Fruit fly (Drosophila melanogaster) whole organism, embryonic: ENCODE data around the gene CG43051.

ENCODE experiments used
- Asciz ChIP-seq: fragments of 200-800 bp; sonication (Bioruptor generic); optimal IDR thresholded peaks from 2 replicates; lab custom pipeline; 2017; ENCODE audit warnings: missing biosample characterization, mild to moderate bottlenecking, missing genetic modification characterization, missing genetic modification reagents
- CG11247 ChIP-seq: fragments of 200-800 bp; sonication (Bioruptor generic); IDR thresholded peaks from 2 replicates; pipeline ENCODE4 v1.3.6; 2022; ENCODE audit warnings: missing biosample characterization, missing genetic modification characterization
- CG11695 ChIP-seq: fragments of 200-800 bp; sonication (Bioruptor generic); IDR thresholded peaks from 3 replicates; pipeline ENCODE4 v1.3.6; 2022; ENCODE audit warnings: missing biosample characterization, missing genetic modification characterization
- CG12071 ChIP-seq: fragments of 200-800 bp; sonication (Bioruptor generic); optimal IDR thresholded peaks from 3 replicates; lab custom pipeline; 2018; ENCODE audit warnings: missing biosample characterization, mild to moderate bottlenecking, missing genetic modification characterization
- CG12299 ChIP-seq: fragments of 200-800 bp; sonication (Bioruptor generic); optimal IDR thresholded peaks from 2 replicates; lab custom pipeline; 2018; ENCODE audit warnings: missing biosample characterization, mild to moderate bottlenecking, missing genetic modification characterization
- CG14710 ChIP-seq: fragments of 200-800 bp; sonication (Bioruptor generic); optimal IDR thresholded peaks from 3 replicates; lab custom pipeline; 2019; ENCODE audit warnings: missing biosample characterization, mild to moderate bottlenecking, missing genetic modification characterization, moderate library complexity
- CG16813 ChIP-seq: fragments of 200-800 bp; sonication (Bioruptor generic); IDR thresholded peaks from 3 replicates; pipeline ENCODE4 v1.3.6; 2022; ENCODE audit warnings: missing biosample characterization, missing genetic modification characterization; ENCODE audit not compliant: partially characterized antibody
- CG17328 ChIP-seq: fragments of 200-800 bp; sonication (Bioruptor generic); IDR thresholded peaks from 2 replicates; pipeline ENCODE4 v1.3.6; 2022; ENCODE audit warnings: missing biosample characterization, missing genetic modification characterization
- CG17612 ChIP-seq: fragments of 200-800 bp; sonication (Bioruptor generic); IDR thresholded peaks from 2 replicates; pipeline ENCODE4 v1.3.6; 2022; ENCODE audit warnings: missing biosample characterization, missing genetic modification characterization
- CG18262 ChIP-seq: fragments of 200-800 bp; optimal IDR thresholded peaks from 3 replicates; lab custom pipeline; 2019; ENCODE audit warnings: missing biosample characterization, mild to moderate bottlenecking, missing genetic modification characterization, moderate library complexity
- CG18764 ChIP-seq: fragments of 200-800 bp; sonication (Bioruptor generic); optimal IDR thresholded peaks from 3 replicates; lab custom pipeline; 2016; ENCODE audit warnings: missing biosample characterization, missing genetic modification characterization
- CG31441 ChIP-seq: fragments of 200-800 bp; sonication (Bioruptor generic); IDR thresholded peaks from 2 replicates; pipeline ENCODE4 v1.3.6; 2022; ENCODE audit warnings: missing biosample characterization, missing genetic modification characterization
- CG33557 ChIP-seq: fragments of 200-800 bp; sonication (Bioruptor generic); optimal IDR thresholded peaks from 2 replicates; lab custom pipeline; 2019; ENCODE audit warnings: missing biosample characterization, mild to moderate bottlenecking, missing genetic modification characterization, moderate library complexity
- CG43689 ChIP-seq: fragments of 200-800 bp; sonication (Bioruptor generic); IDR thresholded peaks from 2 replicates; pipeline ENCODE4 v1.3.6; 2022; ENCODE audit warnings: missing biosample characterization, missing genetic modification characterization
- CG8765 ChIP-seq: fragments of 200-800 bp; sonication (Bioruptor generic); IDR thresholded peaks from 2 replicates; pipeline ENCODE4 v1.3.6; 2022; ENCODE audit warnings: missing biosample characterization, missing genetic modification characterization
- CG9817 ChIP-seq: fragments of 200-800 bp; sonication (Bioruptor generic); optimal IDR thresholded peaks from 2 replicates; lab custom pipeline; 2018; ENCODE audit warnings: missing biosample characterization, mild to moderate bottlenecking, missing genetic modification characterization, moderate library complexity
- E2f2 ChIP-seq: fragments of 200-800 bp; sonication (Bioruptor generic); IDR thresholded peaks from 2 replicates; pipeline ENCODE4 v1.3.6; 2022; ENCODE audit warnings: missing biosample characterization, missing genetic modification characterization
- HmgZ ChIP-seq: fragments of 200-800 bp; sonication (Bioruptor generic); optimal IDR thresholded peaks from 2 replicates; lab custom pipeline; 2018; ENCODE audit warnings: missing biosample characterization, mild to moderate bottlenecking, missing genetic modification characterization
- Myb ChIP-seq: fragments of 200-800 bp; sonication (Bioruptor generic); optimal IDR thresholded peaks from 2 replicates; lab custom pipeline; 2016; ENCODE audit warnings: missing biosample characterization, missing genetic modification characterization
- Nf-YA ChIP-seq: fragments of 200-800 bp; sonication (Bioruptor generic); IDR thresholded peaks from 2 replicates; pipeline ENCODE4 v1.3.6; 2022; ENCODE audit warnings: missing biosample characterization, missing genetic modification characterization
- Rx ChIP-seq: fragments of 200-800 bp; sonication (Bioruptor generic); IDR thresholded peaks from 2 replicates; pipeline ENCODE4 v1.3.6; 2022; ENCODE audit warnings: missing biosample characterization, missing genetic modification characterization
- Usf ChIP-seq: fragments of 200-800 bp; sonication (Bioruptor generic); optimal IDR thresholded peaks from 2 replicates; lab custom pipeline; 2017; ENCODE audit warnings: missing genotype, missing biosample characterization, missing genetic modification characterization
- Xrp1 ChIP-seq: fragments of 200-800 bp; sonication (Bioruptor generic); IDR thresholded peaks from 2 replicates; pipeline ENCODE4 v1.3.6; 2022; ENCODE audit warnings: missing biosample characterization, missing genetic modification characterization
- abd-A ChIP-seq: fragments of 200-800 bp; sonication (Bioruptor generic); optimal IDR thresholded peaks from 3 replicates; lab custom pipeline; 2019; ENCODE audit warnings: missing biosample characterization, mild to moderate bottlenecking, missing genetic modification characterization, moderate library complexity
- al ChIP-seq: fragments of 200-800 bp; sonication (Bioruptor generic); IDR thresholded peaks from 2 replicates; pipeline ENCODE4 v1.3.6; 2022; ENCODE audit warnings: missing biosample characterization, missing genetic modification characterization
- amos ChIP-seq: fragments of 200-800 bp; sonication (Bioruptor generic); IDR thresholded peaks from 2 replicates; pipeline ENCODE4 v1.3.6; 2022; ENCODE audit warnings: missing biosample characterization, missing genetic modification characterization; ENCODE audit not compliant: partially characterized antibody
- ap ChIP-seq: fragments of 200-800 bp; sonication (Bioruptor generic); IDR thresholded peaks from 2 replicates; pipeline ENCODE4 v1.3.6; 2022; ENCODE audit warnings: missing biosample characterization, missing genetic modification characterization
- bab2 ChIP-seq: fragments of 200-800 bp; sonication (Bioruptor generic); optimal IDR thresholded peaks from 2 replicates; lab custom pipeline; 2016; ENCODE audit warnings: missing biosample characterization, missing genetic modification characterization
- chm ChIP-seq: fragments of 200-800 bp; sonication (Bioruptor generic); IDR thresholded peaks from 2 replicates; pipeline ENCODE4 v1.3.6; 2022; ENCODE audit warnings: missing biosample characterization, missing genetic modification characterization
- crol ChIP-seq: fragments of 200-800 bp; sonication (Bioruptor generic); IDR thresholded peaks from 2 replicates; pipeline ENCODE4 v1.3.6; 2022; ENCODE audit warnings: missing biosample characterization, missing genetic modification characterization
- en ChIP-seq: fragments of 200-800 bp; sonication (Bioruptor generic); optimal IDR thresholded peaks from 2 replicates; lab custom pipeline; 2016; ENCODE audit warnings: missing biosample characterization, missing genetic modification characterization
- hb ChIP-seq: fragments of 200-800 bp; sonication (Bioruptor generic); IDR thresholded peaks from 3 replicates; pipeline ENCODE4 v1.3.6; 2022; ENCODE audit warnings: missing biosample characterization, missing genetic modification characterization; ENCODE audit not compliant: partially characterized antibody
- hkb ChIP-seq, 2 experiments: fragments of 200-800 bp in 1 of 2; fragments of >200 bp in 1 of 2; sonication (Bioruptor generic) in 1 of 2; IDR thresholded peaks in 1 of 2; optimal IDR thresholded peaks in 1 of 2; 2 replicates each; pipeline versions ENCODE4 v1.3.6 to Lab custom; 2017 to 2022; ENCODE audit warnings: missing biosample characterization in 1 of 2, missing genetic modification characterization in 1 of 2
- klu ChIP-seq: fragments of 200-800 bp; sonication (Bioruptor generic); IDR thresholded peaks from 2 replicates; pipeline ENCODE4 v1.3.6; 2022; ENCODE audit warnings: missing biosample characterization, missing genetic modification characterization
- kni ChIP-seq: fragments of 200-800 bp; sonication (Bioruptor generic); optimal IDR thresholded peaks from 3 replicates; lab custom pipeline; 2017; ENCODE audit warnings: mild to moderate bottlenecking, missing biosample characterization, missing genetic modification reagents, missing genetic modification characterization
- odd ChIP-seq: fragments of 200-800 bp; sonication (Bioruptor generic); optimal IDR thresholded peaks from 2 replicates; lab custom pipeline; 2017; ENCODE audit warnings: missing biosample characterization, mild to moderate bottlenecking, missing genetic modification characterization
- org-1 ChIP-seq: fragments of 200-800 bp; sonication (Bioruptor generic); optimal IDR thresholded peaks from 2 replicates; lab custom pipeline; 2017; ENCODE audit warnings: missing biosample characterization, missing genetic modification characterization
- peb ChIP-seq: fragments of 200-800 bp; sonication (Bioruptor generic); IDR thresholded peaks from 2 replicates; pipeline ENCODE4 v1.3.6; 2022; ENCODE audit warnings: missing biosample characterization, missing genetic modification characterization
- pho ChIP-seq: fragments of 200-800 bp; sonication (Bioruptor generic); optimal IDR thresholded peaks from 2 replicates; lab custom pipeline; 2016; ENCODE audit warnings: missing biosample characterization, missing genetic modification characterization
- pros ChIP-seq: fragments of 200-800 bp; sonication (Bioruptor generic); optimal IDR thresholded peaks from 3 replicates; lab custom pipeline; 2019; ENCODE audit warnings: missing biosample characterization, mild to moderate bottlenecking, missing genetic modification characterization, moderate library complexity
- pzg ChIP-seq: fragments of 200-800 bp; sonication (Bioruptor generic); optimal IDR thresholded peaks from 3 replicates; lab custom pipeline; 2018; ENCODE audit warnings: missing biosample characterization, mild to moderate bottlenecking, missing genetic modification characterization, moderate library complexity
- ranshi ChIP-seq: fragments of 200-800 bp; sonication (Bioruptor generic); IDR thresholded peaks from 2 replicates; pipeline ENCODE4 v1.3.6; 2022; ENCODE audit warnings: missing biosample characterization, missing genetic modification characterization
- repo ChIP-seq: fragments of 200-800 bp; sonication (Bioruptor generic); optimal IDR thresholded peaks from 2 replicates; lab custom pipeline; 2016; ENCODE audit warnings: missing biosample characterization, missing genetic modification characterization
- salm ChIP-seq: fragments of 200-800 bp; sonication (Bioruptor generic); optimal IDR thresholded peaks from 2 replicates; lab custom pipeline; 2018; ENCODE audit warnings: missing biosample characterization, mild to moderate bottlenecking, missing genetic modification characterization
- scrt ChIP-seq: fragments of 200-800 bp; sonication (Bioruptor generic); optimal IDR thresholded peaks from 2 replicates; lab custom pipeline; 2018; ENCODE audit warnings: missing biosample characterization, mild to moderate bottlenecking, missing genetic modification characterization, moderate library complexity
- sd ChIP-seq: fragments of 200-800 bp; sonication (Bioruptor generic); optimal IDR thresholded peaks from 3 replicates; lab custom pipeline; 2018; ENCODE audit warnings: missing biosample characterization, mild to moderate bottlenecking, missing genetic modification characterization, moderate library complexity
- sens-2 ChIP-seq: fragments of 200-800 bp; sonication (Bioruptor generic); IDR thresholded peaks from 2 replicates; pipeline ENCODE4 v1.3.6; 2022; ENCODE audit warnings: missing biosample characterization, missing genetic modification characterization
- stc ChIP-seq: fragments of 200-800 bp; sonication (Bioruptor generic); IDR thresholded peaks from 2 replicates; pipeline ENCODE4 v1.3.6; 2022; ENCODE audit warnings: missing biosample characterization, missing genetic modification characterization
- sug ChIP-seq: fragments of 200-800 bp; optimal IDR thresholded peaks from 2 replicates; lab custom pipeline; 2019; ENCODE audit warnings: missing biosample characterization, mild to moderate bottlenecking, missing genetic modification characterization, moderate library complexity
- tio ChIP-seq: fragments of 200-800 bp; sonication (Bioruptor generic); optimal IDR thresholded peaks from 2 replicates; lab custom pipeline; 2017; ENCODE audit warnings: missing biosample characterization, missing genetic modification characterization, inconsistent platforms
- zen ChIP-seq: fragments of 200-800 bp; sonication (Bioruptor generic); optimal IDR thresholded peaks from 3 replicates; lab custom pipeline; 2018; ENCODE audit warnings: missing biosample characterization, mild to moderate bottlenecking, missing genetic modification characterization, moderate library complexity

CG43051 gene

dm6 chr2L:12487311-12487710, 20.4 kb upstream of the CG43051 start (continued):
- TF ChIP-seq ap (GFP tag; lab: Robert Waterston, UW): no peak
- no peak for TF ChIP-seq amos (GFP tag; lab: Robert Waterston, UW)
- TF ChIP-seq CG17328: no peak
- peak; percentile 2 for TF ChIP-seq bab2
- TF ChIP-seq en (GFP tag; lab: Kevin White, UChicago): no peak
- no peak for TF ChIP-seq zen (tag; lab: Kevin White, UChicago)
- TF ChIP-seq peb (GFP tag; lab: Robert Waterston, UW): no peak
- no peak for TF ChIP-seq Usf
- TF ChIP-seq ranshi (GFP tag; lab: Robert Waterston, UW): no peak
- peak; percentile 44 for TF ChIP-seq salm
- peak; percentile 10; the same call in 1 of the 2 replicates for TF ChIP-seq E2f2 (GFP tag; lab: Robert Waterston, UW)
- no peak; the same call in 1 of the 2 replicates for TF ChIP-seq stc
- TF ChIP-seq kni: peak; percentile 65
- TF ChIP-seq sd: peak; percentile 56
- peak; percentile 58 for TF ChIP-seq CG18262
- TF ChIP-seq HmgZ (tag; lab: Kevin White, UChicago): no peak
- peak; percentile 19; the same call in 1 of the 2 replicates for TF ChIP-seq CG31441 (GFP tag; lab: Robert Waterston, UW)
- no peak for TF ChIP-seq sens-2 (GFP tag; lab: Robert Waterston, UW)
- TF ChIP-seq pros (GFP tag; lab: Kevin White, UChicago): no peak
- TF ChIP-seq tio: no peak
- no peak for TF ChIP-seq scrt (GFP tag; lab: Kevin White, UChicago)
- no peak for TF ChIP-seq crol (GFP tag; lab: Robert Waterston, UW)
- TF ChIP-seq org-1: peak; percentile 49
- TF ChIP-seq al (GFP tag; lab: Robert Waterston, UW): no peak
- no peak for TF ChIP-seq pho (GFP tag; lab: Kevin White, UChicago)
- peak; percentile 8 for TF ChIP-seq abd-A (tag; lab: Kevin White, UChicago)
- no peak for TF ChIP-seq CG8765
- TF ChIP-seq Nf-YA (GFP tag; lab: Robert Waterston, UW): no peak
- TF ChIP-seq Asciz (GFP tag; lab: Kevin White, UChicago): peak; percentile 81
- no peak for TF ChIP-seq CG16813 (GFP tag; lab: Robert Waterston, UW)
- no peak for TF ChIP-seq CG11695
- TF ChIP-seq CG18764 (GFP tag; lab: Kevin White, UChicago): no peak
- TF ChIP-seq CG12299: no peak
- TF ChIP-seq CG9817: no peak
- no peak for TF ChIP-seq CG17612 (GFP tag; lab: Robert Waterston, UW)
- no peak for TF ChIP-seq hb (GFP tag; lab: Robert Waterston, UW)
- peak; percentile 51 for TF ChIP-seq CG14710 (tag; lab: Kevin White, UChicago)
- TF ChIP-seq odd (GFP tag; lab: Kevin White, UChicago): peak; percentile 56
- TF ChIP-seq CG12071 (GFP tag; lab: Kevin White, UChicago): peak; percentile 62
- TF ChIP-seq pzg (GFP tag; lab: Kevin White, UChicago): no peak
- peak; percentile 68 for TF ChIP-seq CG33557
- TF ChIP-seq hkb (optimal IDR thresholded peaks at IDR 0.05; lab: Kevin White, UChicago): no peak
- 0 out of 2 replicates have a peak, but pooled peaks have one; percentile 14 for TF ChIP-seq hkb (GFP tag; IDR thresholded peaks at IDR 0.05; lab: Robert Waterston, UW)
- peak; percentile 41; the same call in 1 of the 2 replicates for TF ChIP-seq chm
- no peak for TF ChIP-seq sug (tag; lab: Kevin White, UChicago)
- no peak for TF ChIP-seq Myb (GFP tag; lab: Kevin White, UChicago)
- TF ChIP-seq Rx (GFP tag; lab: Robert Waterston, UW): no peak
- TF ChIP-seq klu (GFP tag; lab: Robert Waterston, UW): no peak
- TF ChIP-seq CG11247: no peak
- TF ChIP-seq Xrp1 (GFP tag; lab: Robert Waterston, UW): no peak; the same call in 1 of the 2 replicates
- no peak for TF ChIP-seq repo (GFP tag; lab: Kevin White, UChicago)
- no peak for TF ChIP-seq CG43689 (GFP tag; lab: Robert Waterston, UW)
